Fruit fly (Drosophila melanogaster) whole organism, embryonic: ENCODE data around the gene RpL34b.

ENCODE experiments used
- Atf6 ChIP-seq: fragments of 200-800 bp; sonication (Bioruptor generic); IDR thresholded peaks from 2 replicates; pipeline ENCODE4 v1.3.6; 2022; ENCODE audit warnings: missing biosample characterization, missing genetic modification characterization
- B-H1 ChIP-seq: fragments of 200-800 bp; sonication (Bioruptor generic); IDR thresholded peaks from 3 replicates; pipeline ENCODE4 v1.3.6; 2022; ENCODE audit warnings: missing biosample characterization, missing genetic modification characterization
- CG11504 ChIP-seq: fragments of 200-800 bp; sonication (Bioruptor generic); optimal IDR thresholded peaks from 3 replicates; lab custom pipeline; 2019; ENCODE audit warnings: missing biosample characterization, mild to moderate bottlenecking, missing genetic modification characterization, moderate library complexity
- CG13775 ChIP-seq: fragments of 200-800 bp; sonication (Bioruptor generic); optimal IDR thresholded peaks from 3 replicates; lab custom pipeline; 2017; ENCODE audit warnings: missing biosample characterization, mild to moderate bottlenecking, missing genetic modification characterization
- CG15269 ChIP-seq: fragments of 200-800 bp; sonication (Bioruptor generic); optimal IDR thresholded peaks from 2 replicates; lab custom pipeline; 2018; ENCODE audit warnings: missing biosample characterization, mild to moderate bottlenecking, missing genetic modification characterization, moderate library complexity
- CG15479 ChIP-seq: fragments of 200-800 bp; sonication (Bioruptor generic); optimal IDR thresholded peaks from 3 replicates; lab custom pipeline; 2019; ENCODE audit warnings: missing biosample characterization, mild to moderate bottlenecking, missing genetic modification characterization, moderate library complexity
- CG15601 ChIP-seq: fragments of 200-800 bp; sonication (Bioruptor generic); optimal IDR thresholded peaks from 3 replicates; lab custom pipeline; 2019; ENCODE audit warnings: missing biosample characterization, mild to moderate bottlenecking, missing genetic modification characterization, moderate library complexity
- CG15696 ChIP-seq: fragments of 200-800 bp; sonication (Bioruptor generic); optimal IDR thresholded peaks from 2 replicates; lab custom pipeline; 2019; ENCODE audit warnings: missing biosample characterization, mild to moderate bottlenecking, missing genetic modification characterization, moderate library complexity
- CG17361 ChIP-seq: fragments of 200-800 bp; sonication (Bioruptor generic); IDR thresholded peaks from 3 replicates; pipeline ENCODE4 v1.3.6; 2022; ENCODE audit warnings: missing biosample characterization, missing genetic modification characterization
- CG17568 ChIP-seq: fragments of 200-800 bp; sonication (Bioruptor generic); optimal IDR thresholded peaks from 2 replicates; lab custom pipeline; 2018; ENCODE audit warnings: missing biosample characterization, mild to moderate bottlenecking, missing genetic modification characterization, moderate library complexity
- CG18011 ChIP-seq: fragments of 200-800 bp; sonication (Bioruptor generic); optimal IDR thresholded peaks from 2 replicates; lab custom pipeline; 2017; ENCODE audit warnings: missing biosample characterization, missing genetic modification characterization, mild to moderate bottlenecking, moderate library complexity, missing genotype
- CG18619 ChIP-seq: fragments of 200-800 bp; sonication (Bioruptor generic); optimal IDR thresholded peaks from 3 replicates; lab custom pipeline; 2017; ENCODE audit warnings: missing biosample characterization, mild to moderate bottlenecking, missing genetic modification characterization
- CG42726 ChIP-seq: fragments of 200-800 bp; sonication (Bioruptor generic); IDR thresholded peaks from 2 replicates; pipeline ENCODE4 v1.3.6; 2022; ENCODE audit warnings: missing biosample characterization, missing genetic modification characterization; ENCODE audit not compliant: partially characterized antibody
- CG5180 ChIP-seq: fragments of 200-800 bp; sonication (Bioruptor generic); optimal IDR thresholded peaks from 3 replicates; lab custom pipeline; 2017; ENCODE audit warnings: missing biosample characterization, missing genetic modification characterization, mild to moderate bottlenecking, moderate library complexity, missing genetic modification reagents
- CG6175 ChIP-seq: fragments of 200-800 bp; sonication (Bioruptor generic); IDR thresholded peaks from 3 replicates; pipeline ENCODE4 v1.3.6; 2022; ENCODE audit warnings: missing biosample characterization, missing genetic modification characterization
- CG7745 ChIP-seq: fragments of 200-800 bp; sonication (Bioruptor generic); optimal IDR thresholded peaks from 2 replicates; lab custom pipeline; 2018; ENCODE audit warnings: missing biosample characterization, mild to moderate bottlenecking, missing genetic modification characterization, moderate library complexity
- CG7839 ChIP-seq: fragments of 200-800 bp; sonication (Bioruptor generic); optimal IDR thresholded peaks from 3 replicates; lab custom pipeline; 2018; ENCODE audit warnings: missing biosample characterization, mild to moderate bottlenecking, missing genetic modification characterization, moderate library complexity
- CG8290 ChIP-seq, 3 experiments: fragments of 200-800 bp; sonication (Bioruptor generic); optimal IDR thresholded peaks; 2 replicates each; lab custom pipeline; 2016 to 2019; ENCODE audit warnings: missing biosample characterization in 3 of 3, missing genetic modification characterization in 3 of 3, mild to moderate bottlenecking in 2 of 3, moderate library complexity in 1 of 3
- Chrac-16 ChIP-seq: fragments of 200-800 bp; sonication (Bioruptor generic); optimal IDR thresholded peaks from 3 replicates; lab custom pipeline; 2016; ENCODE audit warnings: missing biosample characterization, missing genetic modification characterization
- CoRest ChIP-seq: fragments of 200-800 bp; sonication (Bioruptor generic); optimal IDR thresholded peaks from 3 replicates; lab custom pipeline; 2018; ENCODE audit warnings: missing biosample characterization, mild to moderate bottlenecking, missing genetic modification characterization, moderate library complexity
- Drgx ChIP-seq: fragments of 200-800 bp; sonication (Bioruptor generic); IDR thresholded peaks from 2 replicates; pipeline ENCODE4 v1.3.6; 2022; ENCODE audit warnings: missing biosample characterization, missing genetic modification characterization
- Gug ChIP-seq: fragments of 200-800 bp; sonication (Bioruptor generic); IDR thresholded peaks from 4 replicates; pipeline ENCODE4 v1.3.6; 2022; ENCODE audit warnings: missing biosample characterization, missing genetic modification characterization
- Hr51 ChIP-seq, 2 experiments: fragments of 200-800 bp; sonication (Bioruptor generic); optimal IDR thresholded peaks; 2 replicates in 1 of 2; 3 replicates in 1 of 2; lab custom pipeline; 2016 to 2018; ENCODE audit warnings: missing biosample characterization in 2 of 2, missing genetic modification characterization in 2 of 2, mild to moderate bottlenecking in 1 of 2, moderate library complexity in 1 of 2
- Mad ChIP-seq: fragments of 200-800 bp; sonication (Bioruptor generic); optimal IDR thresholded peaks from 2 replicates; lab custom pipeline; 2016; ENCODE audit warnings: missing biosample characterization, missing genetic modification characterization
- Oli ChIP-seq: fragments of 200-800 bp; sonication (Bioruptor generic); optimal IDR thresholded peaks from 2 replicates; lab custom pipeline; 2018; ENCODE audit warnings: missing biosample characterization, mild to moderate bottlenecking, missing genetic modification characterization, moderate library complexity
- Ssrp ChIP-seq: fragments of 200-800 bp; sonication (Bioruptor generic); optimal IDR thresholded peaks from 2 replicates; lab custom pipeline; 2018; ENCODE audit warnings: missing biosample characterization, mild to moderate bottlenecking, missing genetic modification characterization, moderate library complexity
- Trl ChIP-seq, 3 experiments: fragments of >200 bp in 2 of 3; fragments of 200-800 bp in 1 of 3; sonication (Bioruptor generic) in 1 of 3; optimal IDR thresholded peaks; 2 replicates in 1 of 3; 3 replicates in 2 of 3; lab custom pipeline; 2016 to 2017; ENCODE audit warnings: missing biosample characterization in 1 of 3, missing genetic modification characterization in 1 of 3
- Xbp1 ChIP-seq: fragments of 200-800 bp; sonication (Bioruptor generic); optimal IDR thresholded peaks from 3 replicates; lab custom pipeline; 2016; ENCODE audit warnings: missing biosample characterization, mild to moderate bottlenecking, missing genetic modification characterization
- Xrp1 ChIP-seq: fragments of 200-800 bp; sonication (Bioruptor generic); IDR thresholded peaks from 2 replicates; pipeline ENCODE4 v1.3.6; 2022; ENCODE audit warnings: missing biosample characterization, missing genetic modification characterization
- YL-1 ChIP-seq: fragments of 200-800 bp; sonication (Bioruptor generic); optimal IDR thresholded peaks from 3 replicates; lab custom pipeline; 2017; ENCODE audit warnings: missing biosample characterization, mild to moderate bottlenecking, missing genetic modification characterization
- ato ChIP-seq: fragments of 200-800 bp; sonication (Bioruptor generic); IDR thresholded peaks from 2 replicates; pipeline ENCODE4 v1.3.6; 2022; ENCODE audit warnings: missing biosample characterization, missing genetic modification characterization; ENCODE audit not compliant: partially characterized antibody
- az2 ChIP-seq: fragments of 200-800 bp; sonication (Bioruptor generic); optimal IDR thresholded peaks from 3 replicates; lab custom pipeline; 2016; ENCODE audit warnings: missing biosample characterization, missing genetic modification characterization
- bab2 ChIP-seq: fragments of 200-800 bp; sonication (Bioruptor generic); optimal IDR thresholded peaks from 2 replicates; lab custom pipeline; 2016; ENCODE audit warnings: missing biosample characterization, missing genetic modification characterization
- cwo ChIP-seq: fragments of 200-800 bp; sonication (Bioruptor generic); optimal IDR thresholded peaks from 3 replicates; lab custom pipeline; 2017; ENCODE audit warnings: missing biosample characterization, missing genetic modification characterization, mild to moderate bottlenecking, moderate library complexity, missing genetic modification reagents
- dmrt99B ChIP-seq: fragments of 200-800 bp; sonication (Bioruptor generic); optimal IDR thresholded peaks from 2 replicates; lab custom pipeline; 2018; ENCODE audit warnings: missing biosample characterization, mild to moderate bottlenecking, missing genetic modification characterization, moderate library complexity
- fd3F ChIP-seq: fragments of 200-800 bp; sonication (Bioruptor generic); optimal IDR thresholded peaks from 2 replicates; lab custom pipeline; 2018; ENCODE audit warnings: missing biosample characterization, mild to moderate bottlenecking, missing genetic modification characterization, moderate library complexity
- gcm2 ChIP-seq: fragments of 200-800 bp; sonication (Bioruptor generic); optimal IDR thresholded peaks from 2 replicates; lab custom pipeline; 2016; ENCODE audit warnings: missing biosample characterization, missing genetic modification characterization
- kni ChIP-seq: fragments of 200-800 bp; sonication (Bioruptor generic); optimal IDR thresholded peaks from 3 replicates; lab custom pipeline; 2017; ENCODE audit warnings: mild to moderate bottlenecking, missing biosample characterization, missing genetic modification reagents, missing genetic modification characterization
- lbe ChIP-seq: fragments of 200-800 bp; sonication (Bioruptor generic); optimal IDR thresholded peaks from 2 replicates; lab custom pipeline; 2016; ENCODE audit warnings: missing biosample characterization, mild to moderate bottlenecking, missing genetic modification characterization
- nmo ChIP-seq: fragments of 200-800 bp; sonication (Bioruptor generic); optimal IDR thresholded peaks from 2 replicates; lab custom pipeline; 2018; ENCODE audit warnings: missing biosample characterization, mild to moderate bottlenecking, missing genetic modification characterization, moderate library complexity
- peb ChIP-seq: fragments of 200-800 bp; sonication (Bioruptor generic); IDR thresholded peaks from 2 replicates; pipeline ENCODE4 v1.3.6; 2022; ENCODE audit warnings: missing biosample characterization, missing genetic modification characterization
- pnt ChIP-seq: fragments of 200-800 bp; sonication (Bioruptor generic); optimal IDR thresholded peaks from 3 replicates; lab custom pipeline; 2016; ENCODE audit warnings: missing biosample characterization, missing genetic modification characterization
- psq ChIP-seq: fragments of 200-800 bp; sonication (Bioruptor generic); optimal IDR thresholded peaks from 2 replicates; lab custom pipeline; 2017; ENCODE audit warnings: missing biosample characterization, missing genetic modification characterization
- scrt ChIP-seq: fragments of 200-800 bp; sonication (Bioruptor generic); optimal IDR thresholded peaks from 2 replicates; lab custom pipeline; 2018; ENCODE audit warnings: missing biosample characterization, mild to moderate bottlenecking, missing genetic modification characterization, moderate library complexity
- sens ChIP-seq: fragments of 200-800 bp; sonication (Bioruptor generic); peaks from one replicate; lab custom pipeline; 2016; ENCODE audit warnings: missing biosample characterization, missing genetic modification characterization
- unpg ChIP-seq: fragments of 200-800 bp; sonication (Bioruptor generic); optimal IDR thresholded peaks from 3 replicates; lab custom pipeline; 2018; ENCODE audit warnings: missing biosample characterization, mild to moderate bottlenecking, missing genetic modification characterization, moderate library complexity
- usp ChIP-seq: fragments of >200 bp; optimal IDR thresholded peaks from 2 replicates; lab custom pipeline; 2017; ENCODE audit warnings: missing biosample characterization, missing genetic modification characterization

RpL34b gene

DNA sequence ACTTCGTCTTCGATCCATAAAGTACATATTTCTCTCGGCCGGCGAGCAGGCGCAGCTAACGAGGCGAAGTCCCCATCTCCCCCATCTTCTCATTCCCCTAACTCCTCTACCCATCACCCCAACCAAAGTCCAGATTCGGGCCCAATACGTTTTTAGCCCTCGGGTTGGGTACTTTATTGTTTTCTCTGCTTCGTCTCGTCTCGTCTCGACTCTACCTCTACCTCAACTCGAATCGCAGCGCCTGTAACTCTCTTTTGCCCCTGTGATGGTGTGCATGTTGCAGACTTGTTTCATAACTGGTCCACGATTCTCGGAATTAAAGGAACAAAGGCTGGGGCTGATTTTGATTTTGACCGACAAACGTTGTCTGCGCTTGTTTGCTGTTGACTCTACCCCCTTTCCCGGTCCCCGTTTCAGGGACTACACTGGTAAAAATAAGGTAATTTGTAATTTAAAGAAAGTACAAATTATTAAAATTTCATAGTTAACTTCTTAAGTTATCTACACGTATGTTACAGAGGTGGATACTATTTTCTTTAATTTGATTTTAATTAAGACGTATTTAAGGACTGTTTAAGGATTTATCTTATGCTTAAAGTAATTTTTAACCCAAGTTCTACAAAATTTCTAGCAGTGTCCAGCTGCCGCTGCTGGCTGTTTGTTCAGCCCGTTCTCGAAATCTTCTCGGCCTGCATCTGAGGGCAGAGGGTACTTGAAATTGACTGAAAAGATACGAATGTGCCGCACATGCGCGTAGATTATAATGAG, 22.2 kb downstream of the RpL34b start (continued):
- TF ChIP-seq CG17568 (GFP tag; lab: Kevin White, UChicago) (peak; percentile 0), sens (GFP tag; lab: Kevin White, UChicago) (peak; percentile 97), pnt (GFP tag; lab: Kevin White, UChicago) (no peak), Drgx (GFP tag; lab: Robert Waterston, UW) (peak; percentile 40), psq (GFP tag; lab: Kevin White, UChicago) (peak; percentile 15), lbe (GFP tag; lab: Kevin White, UChicago) (peak; percentile 84), nmo (GFP tag; lab: Kevin White, UChicago) (peak; percentile 79), Trl (optimal IDR thresholded peaks at IDR 0.05; lab: Kevin White, UChicago) (no peak), Trl (GFP tag; optimal IDR thresholded peaks at IDR 0.05; lab: Kevin White, UChicago) (peak; percentile 1), CG11504 (peak; percentile 57), peb (GFP tag; lab: Robert Waterston, UW) (peak; percentile 43), CG5180 (GFP tag; lab: Kevin White, UChicago) (peak; percentile 10), B-H1 (GFP tag; lab: Robert Waterston, UW) (no peak), Gug (GFP tag; lab: Robert Waterston, UW) (no peak), CG17361 (peak; percentile 80), CG15269 (peak; percentile 14), CG15479 (GFP tag; lab: Kevin White, UChicago) (peak; percentile 75), CG6175 (no peak), CG15696 (tag; lab: Kevin White, UChicago) (peak; percentile 92), Mad (GFP tag; lab: Kevin White, UChicago) (no peak), CG8290 (GFP tag; optimal IDR thresholded peaks at IDR 0.05; lab: Kevin White, UChicago) (peak; percentile 31), CG8290 (tag; optimal IDR thresholded peaks at IDR 0.05; lab: Kevin White, UChicago) (peak in 1 of 2 experiments; percentile 37), CoRest (tag; lab: Kevin White, UChicago) (peak; percentile 62), YL-1 (no peak), kni (GFP tag; lab: Kevin White, UChicago) (peak; percentile 90), CG7839 (peak; percentile 71), scrt (peak; percentile 4), usp (GFP tag; lab: Kevin White, UChicago) (no peak), Chrac-16 (GFP tag; lab: Kevin White, UChicago) (peak; percentile 47), ato (no peak), Hr51 (GFP tag; optimal IDR thresholded peaks at IDR 0.05; lab: Kevin White, UChicago) (peak in 1 of 2 experiments; percentile 10), az2 (peak; percentile 57), Oli (tag; lab: Kevin White, UChicago) (peak; percentile 62), Xbp1 (peak; percentile 47), CG18619 (GFP tag; lab: Kevin White, UChicago) (peak; percentile 36), CG42726 (GFP tag; lab: Robert Waterston, UW) (no peak), Ssrp (peak; percentile 61), fd3F (GFP tag; lab: Kevin White, UChicago) (no peak), CG18011 (GFP tag; lab: Kevin White, UChicago) (no peak), CG15601 (tag; lab: Kevin White, UChicago) (peak; percentile 78), CG7745 (tag; lab: Kevin White, UChicago) (peak; percentile 51), Atf6 (GFP tag; lab: Robert Waterston, UW) (no peak), bab2 (GFP tag; lab: Kevin White, UChicago) (peak; percentile 47), cwo (GFP tag; lab: Kevin White, UChicago) (no peak), dmrt99B (tag; lab: Kevin White, UChicago) (peak; percentile 48), CG13775 (GFP tag; lab: Kevin White, UChicago) (peak; percentile 74), gcm2 (GFP tag; lab: Kevin White, UChicago) (no peak), unpg (GFP tag; lab: Kevin White, UChicago) (peak; percentile 59), Xrp1 (GFP tag; lab: Robert Waterston, UW) (peak; percentile 91)
